Worm (Caenorhabditis elegans): ENCODE results near the gene pigq-1.

The pigq-1 gene

DNA sequence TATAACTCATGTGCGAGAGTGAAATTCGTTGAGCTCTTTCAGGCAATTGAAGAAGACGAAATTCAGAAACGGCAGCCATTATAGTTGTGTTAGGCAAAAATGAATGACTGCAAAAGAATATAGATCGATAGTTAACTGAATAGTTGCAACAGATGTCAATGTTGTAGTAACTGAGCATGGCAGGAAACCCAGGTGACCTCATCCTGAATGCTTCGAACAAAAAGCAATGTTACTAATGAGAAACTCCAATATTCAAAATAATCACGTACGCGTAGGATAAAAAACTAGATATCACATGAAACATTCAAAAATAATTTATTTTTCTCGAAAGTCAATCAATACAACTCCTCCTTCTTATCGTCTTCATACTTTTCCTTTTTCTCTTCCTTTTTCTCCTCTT lies 15.4 kb upstream of the pigq-1 start, which contains the start of gene fbxb-9:
fbxb-9 (minus strand) TSS at position 101 of the 400 bp plus-strand sequence.
- TF ChIP-seq unc-39 (tag; optimal IDR thresholded peaks at IDR 0.05) (no peak), nhr-237 (tag; optimal IDR thresholded peaks at IDR 0.05) (no peak), mls-2 (tag; optimal IDR thresholded peaks at IDR 0.05) (no peak), ham-2 (GFP tag; optimal IDR thresholded peaks at IDR 0.05) (no peak), tbx-8 (GFP tag; optimal IDR thresholded peaks at IDR 0.05) (no peak), nhr-2 (tag; optimal IDR thresholded peaks at IDR 0.05) (no peak), nhr-28 (tag; optimal IDR thresholded peaks at IDR 0.05) (no peak), lsy-2 (tag; optimal IDR thresholded peaks at IDR 0.05) (no peak), nhr-76 (tag; optimal IDR thresholded peaks at IDR 0.05) (no peak), unc-62 (GFP tag; optimal IDR thresholded peaks at IDR 0.05) (no peak), lin-32 (GFP tag; optimal IDR thresholded peaks at IDR 0.05) (no peak), M03D4.4 (tag; optimal IDR thresholded peaks at IDR 0.05) (no peak), flh-1 (GFP tag; optimal IDR thresholded peaks at IDR 0.05) (no peak), sem-2 (GFP tag; optimal IDR thresholded peaks at IDR 0.05) (no peak)

DNA sequence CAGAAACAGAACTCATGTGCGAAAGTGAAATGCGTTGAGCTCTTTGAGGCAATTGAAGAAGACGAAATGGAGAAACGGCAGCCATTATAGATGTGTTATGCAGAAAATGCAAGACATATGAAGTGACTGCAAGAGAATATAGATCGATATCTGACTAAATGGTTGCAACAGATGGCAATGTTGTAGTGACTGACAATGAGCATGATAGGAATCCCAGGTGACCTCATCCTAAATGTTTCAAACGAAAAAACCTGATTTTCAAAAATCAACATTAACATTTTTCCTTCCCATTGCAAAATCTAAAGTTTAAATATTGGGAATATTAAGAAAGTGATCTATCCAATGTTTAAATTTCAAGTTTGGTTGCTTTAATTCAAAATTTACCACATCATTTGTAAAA lies 13.7 kb upstream of the pigq-1 start, which contains the start of gene C08F8.15:
C08F8.15 (minus strand) TSS at position 101 of the 400 bp plus-strand sequence.
- TF ChIP-seq elt-3 (tag; optimal IDR thresholded peaks at IDR 0.05) (no peak), nhr-28 (tag; optimal IDR thresholded peaks at IDR 0.05) (no peak), flh-1 (GFP tag; optimal IDR thresholded peaks at IDR 0.05) (no peak), ceh-83 (GFP tag; optimal IDR thresholded peaks at IDR 0.05) (no peak), nhr-237 (tag; optimal IDR thresholded peaks at IDR 0.05) (no peak), tbx-8 (GFP tag; optimal IDR thresholded peaks at IDR 0.05) (no peak), M03D4.4 (tag; optimal IDR thresholded peaks at IDR 0.05) (no peak), unc-62 (GFP tag; optimal IDR thresholded peaks at IDR 0.05) (no peak), ham-2 (GFP tag; optimal IDR thresholded peaks at IDR 0.05) (no peak), mls-2 (tag; optimal IDR thresholded peaks at IDR 0.05) (no peak), elt-1 (tag; optimal IDR thresholded peaks at IDR 0.05; ENCODE audit: borderline replicate concordance, insufficient read depth) (no peak), hlh-1 (tag; optimal IDR thresholded peaks at IDR 0.05) (no peak), ceh-43 (GFP tag; optimal IDR thresholded peaks at IDR 0.05) (no peak), unc-120 (tag; optimal IDR thresholded peaks at IDR 0.05; ENCODE audit: poor library complexity, severe bottlenecking) (no peak), ztf-11 (tag; optimal IDR thresholded peaks at IDR 0.05) (no peak), blmp-1 (tag; optimal IDR thresholded peaks at IDR 0.05) (no peak), drap-1 (GFP tag; optimal IDR thresholded peaks at IDR 0.05) (no peak), mab-5 (tag; optimal IDR thresholded peaks at IDR 0.05) (no peak), sem-2 (GFP tag; optimal IDR thresholded peaks at IDR 0.05) (no peak)

DNA sequence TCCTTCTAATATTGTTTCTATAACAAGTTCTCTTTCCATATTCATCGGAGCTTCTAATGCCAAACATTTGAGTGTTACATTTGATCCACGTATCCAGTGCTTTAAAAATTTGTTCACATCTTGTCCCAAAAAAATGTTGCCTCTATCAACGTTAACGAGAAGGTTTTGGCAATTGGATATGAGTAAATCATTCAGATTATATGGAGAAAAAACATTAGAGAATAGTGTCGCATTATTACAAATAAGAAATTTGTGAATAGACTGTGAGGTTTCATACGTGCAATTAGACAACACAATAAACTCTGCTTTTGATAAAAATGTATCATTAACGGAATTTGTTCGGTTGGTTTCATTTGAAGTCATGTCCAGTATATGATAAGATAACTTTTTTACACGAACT lies 12.8 kb upstream of the pigq-1 start, which contains the start of gene mboa-4:
mboa-4 (minus strand) TSS at position 101 of the 400 bp plus-strand sequence.
- TF ChIP-seq nhr-237 (tag; optimal IDR thresholded peaks at IDR 0.05) (no peak), unc-120 (tag; optimal IDR thresholded peaks at IDR 0.05; ENCODE audit: poor library complexity, severe bottlenecking) (no peak), ceh-39 (tag; optimal IDR thresholded peaks at IDR 0.05) (no peak), lsy-2 (tag; optimal IDR thresholded peaks at IDR 0.05) (no peak), nhr-2 (tag; optimal IDR thresholded peaks at IDR 0.05) (no peak), ceh-43 (GFP tag; optimal IDR thresholded peaks at IDR 0.05) (no peak), flh-1 (GFP tag; optimal IDR thresholded peaks at IDR 0.05) (no peak), M03D4.4 (tag; optimal IDR thresholded peaks at IDR 0.05) (no peak), zip-8 (tag; optimal IDR thresholded peaks at IDR 0.05) (no peak), pha-4 (tag; optimal IDR thresholded peaks at IDR 0.05) (no peak), sptf-1 (tag; optimal IDR thresholded peaks at IDR 0.05) (no peak), bed-3 (GFP tag; optimal IDR thresholded peaks at IDR 0.05) (no peak), sem-2 (GFP tag; optimal IDR thresholded peaks at IDR 0.05) (no peak)

DNA sequence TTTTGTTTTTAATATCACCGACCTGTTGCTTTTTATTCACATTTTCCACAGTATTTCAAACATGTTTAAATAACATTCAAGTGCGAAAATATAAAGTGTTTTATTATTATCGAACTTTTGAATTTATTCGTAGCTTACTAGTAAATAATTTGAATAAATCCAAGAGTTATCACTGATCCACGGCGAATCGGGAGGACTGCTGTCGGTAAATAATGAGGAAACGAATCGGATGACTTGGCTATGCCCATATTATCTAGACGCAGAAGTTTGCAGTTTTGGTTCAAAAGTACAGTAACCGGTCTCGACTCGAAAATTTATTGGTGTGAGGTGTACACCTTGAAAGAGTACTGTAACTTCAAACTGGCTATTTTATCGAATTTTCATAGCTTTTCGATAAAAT lies 9.5 kb upstream of the pigq-1 start:
- TF ChIP-seq lin-13 (tag; optimal IDR thresholded peaks at IDR 0.05) (no peak), ces-1 (GFP tag; optimal IDR thresholded peaks at IDR 0.05) (no peak), sem-2 (GFP tag; optimal IDR thresholded peaks at IDR 0.05) (no peak), hlh-1 (tag; optimal IDR thresholded peaks at IDR 0.05) (no peak), ztf-11 (tag; optimal IDR thresholded peaks at IDR 0.05) (no peak), snpc-4 (tag; optimal IDR thresholded peaks at IDR 0.05) (no peak), tbx-8 (GFP tag; optimal IDR thresholded peaks at IDR 0.05) (no peak), cnd-1 (tag; optimal IDR thresholded peaks at IDR 0.05) (no peak), unc-39 (tag; optimal IDR thresholded peaks at IDR 0.05) (no peak), bed-3 (GFP tag; optimal IDR thresholded peaks at IDR 0.05) (no peak), pha-4 (tag; optimal IDR thresholded peaks at IDR 0.05) (no peak), M03D4.4 (tag; optimal IDR thresholded peaks at IDR 0.05) (no peak), nhr-12 (tag; optimal IDR thresholded peaks at IDR 0.05) (no peak), lsy-2 (tag; optimal IDR thresholded peaks at IDR 0.05) (no peak), blmp-1 (tag; optimal IDR thresholded peaks at IDR 0.05) (no peak), nhr-2 (tag; optimal IDR thresholded peaks at IDR 0.05) (no peak), mab-5 (tag; optimal IDR thresholded peaks at IDR 0.05) (no peak), sptf-1 (tag; optimal IDR thresholded peaks at IDR 0.05) (no peak)

Data from whole organism, mixed stage, embryonic.